Worm (Caenorhabditis elegans) whole organism, midembryonic: ENCODE measurements around the gene grl-31.
"Not testable (repeated sequence)": the region's sequence is repeated elsewhere in the genome, so short reads cannot be mapped to it uniquely, and the experiment has no call there.

Experiments
- T22C8.4 ChIP-seq: fragments of 200-800 bp; sonication (Bioruptor generic); IDR thresholded peaks from 2 replicates; pipeline ENCODE4 v1.3.6; 2022; ENCODE audit warnings: missing genetic modification characterization, missing compliant biosample characterization
- cog-1 ChIP-seq: sonication (generic microtip); optimal IDR thresholded peaks from 2 replicates; lab custom pipeline; 2016; ENCODE audit warnings: missing genetic modification characterization, missing compliant biosample characterization
- flt-1 ChIP-seq: fragments of 200-800 bp; sonication (Bioruptor generic); IDR thresholded peaks from 2 replicates; pipeline ENCODE4 v1.3.6; 2022; ENCODE audit warnings: missing genetic modification characterization, missing compliant biosample characterization
- klf-2 ChIP-seq: fragments of 200-800 bp; sonication (Bioruptor generic); conservative IDR thresholded peaks from 2 replicates; pipeline ENCODE4 v1.3.6; 2022; ENCODE audit warnings: missing genetic modification reagents, missing genetic modification characterization, missing compliant biosample characterization
- med-1 ChIP-seq: sonication (generic microtip); optimal IDR thresholded peaks from 2 replicates; lab custom pipeline; 2017; ENCODE audit warnings: missing genetic modification characterization, mild to moderate bottlenecking, missing compliant biosample characterization, antibody characterized with exemption, missing genetic modification reagents; ENCODE audit not compliant: insufficient read depth
- ref-1 ChIP-seq: fragments of 200-800 bp; sonication (Bioruptor generic); conservative IDR thresholded peaks from 2 replicates; pipeline ENCODE4 v1.3.6; 2022; ENCODE audit warnings: missing genetic modification reagents, missing genetic modification characterization, missing compliant biosample characterization
- tab-1 ChIP-seq: fragments of 200-800 bp; sonication (Bioruptor generic); IDR thresholded peaks from 2 replicates; pipeline ENCODE4 v1.3.6; 2022; ENCODE audit warnings: missing genetic modification characterization, missing compliant biosample characterization
- ztf-23 ChIP-seq: fragments of 200-800 bp; sonication (Bioruptor generic); IDR thresholded peaks from 2 replicates; pipeline ENCODE4 v1.3.6; 2022; ENCODE audit warnings: missing genetic modification reagents, missing genetic modification characterization, missing compliant biosample characterization
- ztf-29 ChIP-seq: fragments of 200-800 bp; sonication (Bioruptor generic); IDR thresholded peaks from 2 replicates; pipeline ENCODE4 v1.3.6; 2022; ENCODE audit warnings: missing genetic modification reagents, missing genetic modification characterization, missing compliant biosample characterization

grl-31 gene

DNA sequence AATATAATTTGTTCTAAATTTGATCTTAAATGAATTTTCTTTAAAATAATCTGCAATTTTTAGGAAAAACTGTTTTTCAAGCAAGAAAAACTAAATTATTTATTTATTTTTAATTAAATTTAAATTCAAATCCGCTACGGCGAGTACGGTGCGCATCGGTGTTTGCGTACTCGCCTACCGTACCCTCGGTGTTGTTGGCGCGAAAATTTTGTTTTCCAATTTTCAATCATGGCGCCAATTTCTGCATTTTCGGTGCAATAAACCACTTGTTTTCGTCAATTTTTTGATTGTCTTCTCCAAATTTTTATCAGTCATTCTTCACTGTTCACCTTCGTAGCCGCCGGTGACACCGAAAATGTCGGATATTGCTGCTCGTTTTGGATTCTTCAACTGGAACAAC lies 21.2 kb upstream of the grl-31 start, which contains the start of gene pygl-1:
Gene pygl-1 (plus strand): TSS at position 211 of the 400 bp plus-strand sequence.
- TF ChIP-seq klf-2 = no peak
- TF ChIP-seq ztf-23 = no peak
- TF ChIP-seq flt-1 (GFP tag; lab: Robert Waterston, UW) = no peak
- TF ChIP-seq cog-1 = no peak
- no peak for TF ChIP-seq med-1
- TF ChIP-seq ref-1 (GFP tag; lab: Robert Waterston, UW) = no peak
- TF ChIP-seq ztf-29 (GFP tag; lab: Robert Waterston, UW) = no peak
- no peak for TF ChIP-seq tab-1 (GFP tag; lab: Robert Waterston, UW)
- no peak for TF ChIP-seq T22C8.4

DNA sequence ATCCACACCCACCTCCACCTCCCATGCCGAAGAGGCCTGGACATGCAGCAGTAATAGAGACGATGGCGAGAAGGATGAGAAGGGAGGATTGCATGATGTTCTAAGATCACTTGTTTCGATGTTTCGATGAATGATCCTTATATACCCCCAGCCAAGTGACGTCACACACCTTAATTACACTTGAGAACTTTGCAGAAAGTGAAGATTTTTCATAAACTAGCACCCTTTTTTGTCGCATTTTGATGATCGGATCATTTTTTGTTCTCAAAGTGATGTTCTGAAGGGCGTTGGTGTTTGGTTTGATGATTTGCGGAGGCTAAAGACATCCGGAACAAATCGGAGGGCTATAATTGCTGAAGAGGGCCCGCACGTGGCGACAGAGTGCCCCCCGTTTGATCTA lies 18.2 kb upstream of the grl-31 start, which contains the start of gene grl-27:
Gene grl-27 (minus strand): TSS at position 101 of the 400 bp plus-strand sequence.
- TF ChIP-seq ztf-29 (GFP tag; lab: Robert Waterston, UW) = no peak
- TF ChIP-seq ref-1 (GFP tag; lab: Robert Waterston, UW) = no peak
- TF ChIP-seq cog-1 = no peak
- TF ChIP-seq flt-1 (GFP tag; lab: Robert Waterston, UW) = no peak
- no peak for TF ChIP-seq klf-2
- no peak for TF ChIP-seq tab-1 (GFP tag; lab: Robert Waterston, UW)
- TF ChIP-seq med-1 = no peak
- TF ChIP-seq T22C8.4 = no peak
- no peak for TF ChIP-seq ztf-23

DNA sequence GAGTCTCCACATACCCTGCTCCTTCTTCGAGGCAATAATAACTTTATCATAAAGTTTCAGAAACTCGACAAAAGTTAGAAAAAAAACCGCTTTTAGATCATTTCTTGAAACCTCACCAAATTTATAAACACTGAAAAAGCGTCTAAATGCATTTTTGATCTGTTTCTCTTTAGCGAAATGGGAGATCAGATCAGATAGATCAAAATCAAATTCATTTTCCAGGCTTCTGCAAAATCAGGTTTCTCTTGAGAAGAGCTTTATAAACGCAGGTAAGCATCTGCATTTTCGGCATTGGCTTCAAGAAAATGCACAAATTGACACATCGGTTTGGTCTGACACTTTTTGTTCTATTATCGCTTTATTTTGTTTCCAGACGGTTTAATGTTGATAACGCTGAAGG lies 14.8 kb upstream of the grl-31 start, which contains the start of gene F40C5.1:
Gene F40C5.1 (plus strand): TSS at position 301 of the 400 bp plus-strand sequence.
- TF ChIP-seq ztf-23; ztf-29 (GFP tag; lab: Robert Waterston, UW); ref-1 (GFP tag; lab: Robert Waterston, UW): not testable (repeated sequence)

DNA sequence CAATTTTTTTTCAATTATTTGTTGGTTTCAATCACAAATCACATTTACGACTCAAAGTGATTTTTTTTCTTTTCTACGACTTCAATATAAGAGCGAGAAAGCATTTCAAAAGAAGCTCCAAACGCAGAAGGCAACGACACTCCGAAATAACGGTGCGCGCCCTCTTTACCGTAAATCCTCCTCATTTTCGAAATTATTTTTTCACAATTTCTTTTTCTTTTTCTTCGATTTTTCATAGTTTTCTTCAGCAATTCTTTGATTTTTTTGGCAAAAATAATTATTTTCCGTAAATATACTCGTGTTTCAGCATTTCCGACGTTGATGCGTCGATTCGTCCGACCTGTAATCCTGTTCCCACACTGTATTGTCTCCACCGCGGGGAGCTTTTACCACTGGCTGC lies 13.1 kb upstream of the grl-31 start, which contains the start of gene F40C5.2:
Gene F40C5.2 (plus strand): TSS at position 301 of the 400 bp plus-strand sequence.
- TF ChIP-seq tab-1 (GFP tag; lab: Robert Waterston, UW); ztf-29 (GFP tag; lab: Robert Waterston, UW); cog-1: not testable (repeated sequence)

DNA sequence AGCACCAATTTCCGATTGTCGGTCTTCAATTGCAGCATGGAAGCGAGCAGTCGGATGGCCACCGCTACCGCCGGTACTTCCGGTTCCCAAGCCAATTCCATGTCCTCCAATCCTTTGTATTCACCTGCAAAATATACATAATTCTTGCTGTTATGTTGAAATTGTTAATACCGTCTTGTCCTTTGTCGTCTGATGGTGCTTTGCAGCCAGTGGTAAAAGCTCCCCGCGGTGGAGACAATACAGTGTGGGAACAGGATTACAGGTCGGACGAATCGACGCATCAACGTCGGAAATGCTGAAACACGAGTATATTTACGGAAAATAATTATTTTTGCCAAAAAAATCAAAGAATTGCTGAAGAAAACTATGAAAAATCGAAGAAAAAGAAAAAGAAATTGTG lies 6.8 kb upstream of the grl-31 start, which contains the start of gene T24A6.17:
Gene T24A6.17 (minus strand): TSS at position 101 of the 400 bp plus-strand sequence.
- TF ChIP-seq med-1; ztf-23; ztf-29 (GFP tag; lab: Robert Waterston, UW): not testable (repeated sequence)

DNA sequence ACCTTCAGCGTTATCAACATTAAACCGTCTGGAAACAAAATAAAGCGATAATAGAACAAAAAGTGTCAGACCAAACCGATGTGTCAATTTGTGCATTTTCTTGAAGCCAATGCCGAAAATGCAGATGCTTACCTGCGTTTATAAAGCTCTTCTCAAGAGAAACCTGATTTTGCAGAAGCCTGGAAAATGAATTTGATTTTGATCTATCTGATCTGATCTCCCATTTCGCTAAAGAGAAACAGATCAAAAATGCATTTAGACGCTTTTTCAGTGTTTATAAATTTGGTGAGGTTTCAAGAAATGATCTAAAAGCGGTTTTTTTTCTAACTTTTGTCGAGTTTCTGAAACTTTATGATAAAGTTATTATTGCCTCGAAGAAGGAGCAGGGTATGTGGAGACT lies 5.2 kb upstream of the grl-31 start, which contains the start of gene T24A6.16:
Gene T24A6.16 (minus strand): TSS at position 101 of the 400 bp plus-strand sequence.
- not testable (repeated sequence) for TF ChIP-seq ztf-23; cog-1; ztf-29 (GFP tag; lab: Robert Waterston, UW)

DNA sequence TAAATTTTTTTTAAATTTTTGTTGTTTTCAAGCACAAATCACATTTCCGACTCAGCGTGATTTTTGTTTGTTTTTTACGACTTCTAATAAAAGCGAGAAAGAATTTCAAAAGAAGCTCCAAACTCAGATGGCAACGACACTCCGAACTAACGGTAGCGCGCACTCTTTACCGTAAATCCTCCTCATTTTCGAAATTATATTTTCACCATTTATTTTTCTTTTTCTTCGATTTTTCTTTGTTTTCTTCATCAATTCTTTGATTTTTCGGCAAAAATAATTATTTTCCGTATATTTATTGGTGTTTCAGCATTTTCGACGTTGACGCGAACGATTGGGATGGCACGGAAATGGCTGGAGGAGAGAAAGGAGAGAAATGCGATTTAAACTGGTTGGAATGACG lies 1.2 kb upstream of the grl-31 start, which contains the start of gene T24A6.1:
Gene T24A6.1 (plus strand): TSS at position 301 of the 400 bp plus-strand sequence.
- not testable (repeated sequence) for TF ChIP-seq tab-1 (GFP tag; lab: Robert Waterston, UW); ref-1 (GFP tag; lab: Robert Waterston, UW); ztf-23

DNA sequence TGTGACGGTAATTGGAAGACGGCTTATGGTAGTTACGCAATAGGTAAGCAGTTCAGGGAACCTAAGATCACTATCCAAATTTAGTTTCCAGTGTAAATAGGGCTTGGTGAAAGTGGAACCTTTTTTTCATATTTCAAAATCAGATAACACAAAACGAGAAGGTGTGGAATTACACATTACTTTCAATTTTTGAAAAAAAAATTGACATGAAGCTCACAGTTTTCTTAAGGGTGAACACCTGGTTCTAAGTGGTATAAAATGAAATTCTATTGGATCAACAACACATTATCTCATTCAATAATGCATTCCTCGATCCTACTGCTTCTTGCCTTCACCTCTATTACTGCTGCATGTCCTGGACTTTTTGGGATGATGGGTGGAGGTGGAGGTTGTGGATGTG lies 1.6 kb downstream of the grl-31 start, which contains the start of gene grl-30:
Gene grl-30 (plus strand): TSS at position 301 of the 400 bp plus-strand sequence.
- TF ChIP-seq ztf-29 (GFP tag; lab: Robert Waterston, UW) (no peak), ref-1 (GFP tag; lab: Robert Waterston, UW) (no peak), T22C8.4 (no peak), tab-1 (GFP tag; lab: Robert Waterston, UW) (no peak), klf-2 (no peak), cog-1 (no peak), ztf-23 (no peak), flt-1 (GFP tag; lab: Robert Waterston, UW) (no peak), med-1 (no peak)

DNA sequence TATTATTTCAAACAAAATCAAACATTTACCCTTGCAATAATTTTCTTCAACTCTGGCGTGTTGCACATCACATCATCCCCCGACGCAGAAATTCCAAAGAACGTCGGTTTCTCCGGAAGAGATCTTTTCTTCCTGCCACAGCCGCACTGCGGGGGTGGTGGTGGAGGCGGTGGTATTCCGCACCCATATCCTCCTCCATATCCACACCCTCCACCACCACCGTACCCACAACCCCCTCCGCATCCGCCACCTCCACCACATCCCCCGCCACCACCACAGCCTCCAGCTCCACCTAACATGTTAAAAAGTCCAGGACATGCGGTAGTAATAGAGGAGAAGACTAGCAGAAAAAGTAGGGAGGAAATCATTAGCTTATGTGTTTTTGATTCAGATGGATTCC lies 2.7 kb downstream of the grl-31 start, which contains the start of gene grl-29:
Gene grl-29 (minus strand): TSS at position 368 of the 400 bp plus-strand sequence.
- no peak for TF ChIP-seq klf-2
- TF ChIP-seq ztf-23 = 0 out of 2 replicates have a peak, but pooled peaks have one; percentile 19

DNA sequence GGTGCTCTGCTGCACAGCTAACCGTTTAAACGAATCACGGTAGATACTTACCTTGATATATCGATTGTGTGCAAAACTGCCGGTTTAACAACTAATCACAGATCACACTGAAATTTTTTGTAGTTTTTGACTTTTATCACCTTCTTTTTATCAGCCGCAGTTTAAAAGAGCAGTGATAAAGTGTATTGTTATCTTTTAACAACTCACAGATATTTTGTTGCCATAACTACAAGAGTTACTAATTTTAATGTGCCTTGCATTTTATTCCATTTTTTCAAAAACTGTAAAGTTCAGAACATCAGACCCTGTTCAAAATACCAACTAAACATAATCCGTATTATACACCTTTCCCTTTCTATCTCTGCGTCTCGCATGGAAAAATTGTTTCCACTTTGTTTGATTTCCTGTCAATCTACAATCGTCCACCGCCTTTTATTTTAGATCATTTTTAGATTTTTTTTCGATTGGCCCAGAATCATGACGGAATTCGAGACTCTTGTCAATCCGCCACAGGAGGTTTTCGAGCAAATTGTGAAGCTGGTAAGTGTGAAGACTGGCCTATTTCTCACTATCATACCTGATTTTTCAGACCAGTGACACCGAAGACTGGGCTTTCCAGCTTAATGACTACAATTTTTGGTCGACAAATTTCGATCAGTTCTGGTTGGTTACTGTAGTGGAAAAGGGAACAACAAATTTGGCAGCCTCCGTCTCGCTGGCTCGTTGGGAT lies 4.7 kb downstream of the grl-31 start, which contains the start of gene T24A6.20:
Gene T24A6.20 (plus strand): TSS at position 395 of the 730 bp plus-strand sequence.
- TF ChIP-seq med-1 (no peak), ref-1 (GFP tag; lab: Robert Waterston, UW) (no peak), klf-2 (no peak), tab-1 (GFP tag; lab: Robert Waterston, UW) (no peak), ztf-29 (GFP tag; lab: Robert Waterston, UW) (no peak), ztf-23 (no peak), cog-1 (no peak)

DNA sequence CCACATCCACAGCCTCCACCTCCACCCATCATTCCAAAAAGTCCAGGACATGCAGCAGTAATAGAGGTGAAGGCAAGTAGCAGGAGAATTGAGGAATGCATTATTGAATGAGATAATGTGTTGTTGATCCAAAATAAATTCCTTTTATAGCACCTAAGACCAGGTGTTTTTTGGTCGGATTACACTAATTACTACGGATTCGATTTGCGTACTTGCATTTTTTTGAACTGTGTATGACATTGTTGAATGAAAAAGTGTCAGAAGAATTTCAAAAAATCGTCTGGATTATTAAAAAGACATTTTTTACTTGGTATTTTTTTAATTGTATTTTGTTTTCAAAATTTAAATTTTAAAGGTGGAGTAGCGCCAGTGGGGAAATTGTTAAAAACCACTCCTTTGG lies 5.8 kb downstream of the grl-31 start, which contains the start of gene grl-28:
Gene grl-28 (minus strand): TSS at position 101 of the 400 bp plus-strand sequence.
- TF ChIP-seq tab-1 (GFP tag; lab: Robert Waterston, UW) = no peak
- no peak for TF ChIP-seq ref-1 (GFP tag; lab: Robert Waterston, UW)
- TF ChIP-seq flt-1 (GFP tag; lab: Robert Waterston, UW) = no peak
- no peak for TF ChIP-seq T22C8.4
- TF ChIP-seq ztf-29 (GFP tag; lab: Robert Waterston, UW) = no peak
- TF ChIP-seq ztf-23 = no peak
- TF ChIP-seq klf-2 = no peak
- TF ChIP-seq cog-1 = no peak
- no peak for TF ChIP-seq med-1
